Worm (Caenorhabditis elegans): ENCODE measurements around the gene cpsf-2.

Gene cpsf-2

ce11 chrV:7142661-7143060, 36.3 kb upstream of the cpsf-2 start (continued):
- TF ChIP-seq lin-54 (GFP tag; optimal IDR thresholded peaks at IDR 0.05): no peak
- no peak for TF ChIP-seq ztf-3 (GFP tag; optimal IDR thresholded peaks at IDR 0.05)
- TF ChIP-seq lin-26 (GFP tag; IDR thresholded peaks at IDR 0.05): peak; percentile 75
- TF ChIP-seq mes-4 (tag; optimal IDR thresholded peaks at IDR 0.05): no peak
- TF ChIP-seq F10E7.11 (tag; optimal IDR thresholded peaks at IDR 0.05): no peak
- TF ChIP-seq F33H1.4 (GFP tag; IDR thresholded peaks at IDR 0.05): peak; percentile 65
- peak; percentile 85 for TF ChIP-seq madf-6 (GFP tag; IDR thresholded peaks at IDR 0.05)
- TF ChIP-seq lsy-27 (tag; optimal IDR thresholded peaks at IDR 0.05; ENCODE audit: borderline replicate concordance, insufficient read depth): no peak
- no peak; the same call in 1 of the 2 replicates for TF ChIP-seq dox-1 (GFP tag; IDR thresholded peaks at IDR 0.05)
- no peak for TF ChIP-seq mxl-1 (tag; optimal IDR thresholded peaks at IDR 0.05)
- peak; percentile 5 for TF ChIP-seq unc-130 (GFP tag; optimal IDR thresholded peaks at IDR 0.05)
- TF ChIP-seq pbrm-1 (GFP tag; IDR thresholded peaks at IDR 0.05): peak; percentile 92
- no peak for TF ChIP-seq B0336.3 (GFP tag; IDR thresholded peaks at IDR 0.05)
- TF ChIP-seq Y53G8AR.9 (GFP tag; conservative IDR thresholded peaks at IDR 0.05): no peak; the same call in 1 of the 2 replicates
- no peak for TF ChIP-seq aptf-3 (GFP tag; IDR thresholded peaks at IDR 0.05)
- TF ChIP-seq D2030.7 (GFP tag; IDR thresholded peaks at IDR 0.05): peak; percentile 93
- 0 out of 2 replicates have a peak, but pooled peaks have one; percentile 29 for TF ChIP-seq ceh-100 (GFP tag; IDR thresholded peaks at IDR 0.05)
- peak; percentile 52 for TF ChIP-seq madf-8 (GFP tag; conservative IDR thresholded peaks at IDR 0.05)
- peak; percentile 9 for TF ChIP-seq hrde-1 (tag; optimal IDR thresholded peaks at IDR 0.05; ENCODE audit: borderline replicate concordance)
- TF ChIP-seq ztf-18 (tag; optimal IDR thresholded peaks at IDR 0.05): no peak
- TF ChIP-seq snpc-1.1 (tag; optimal IDR thresholded peaks at IDR 0.05; ENCODE audit: insufficient read depth): peak; percentile 95
- TF ChIP-seq rpc-1 (optimal IDR thresholded peaks at IDR 0.05): no peak
- peak; percentile 6 for TF ChIP-seq rpc-1 (tag; optimal IDR thresholded peaks at IDR 0.05)
- peak; percentile 95 for TF ChIP-seq him-1 (tag; optimal IDR thresholded peaks at IDR 0.05)
- TF ChIP-seq nhr-27 (tag; optimal IDR thresholded peaks at IDR 0.05): no peak
- no peak for TF ChIP-seq egl-18 (GFP tag; IDR thresholded peaks at IDR 0.05)

ce11 chrV:7145250-7145850, 33.6 kb upstream of the cpsf-2 start, which contains the start of gene ugt-37:
Gene ugt-37, minus strand, starts transcription at chrV:7145318.
- TF ChIP-seq dpff-1 (tag; optimal IDR thresholded peaks at IDR 0.05): no peak
- TF ChIP-seq lin-35 (GFP tag; optimal IDR thresholded peaks at IDR 0.05): no peak
- TF ChIP-seq ztf-3 (GFP tag; optimal IDR thresholded peaks at IDR 0.05): no peak
- TF ChIP-seq T07F8.4 (tag; optimal IDR thresholded peaks at IDR 0.05): no peak
- no peak for TF ChIP-seq ceh-91 (GFP tag; IDR thresholded peaks at IDR 0.05)
- TF ChIP-seq fkh-3 (tag; optimal IDR thresholded peaks at IDR 0.05): no peak
- no peak for TF ChIP-seq sdz-38 (tag; optimal IDR thresholded peaks at IDR 0.05)
- TF ChIP-seq B0336.3 (GFP tag; IDR thresholded peaks at IDR 0.05): no peak
- TF ChIP-seq nhr-80 (tag; optimal IDR thresholded peaks at IDR 0.05): no peak
- TF ChIP-seq aptf-2 (GFP tag; conservative IDR thresholded peaks at IDR 0.05): no peak
- no peak for TF ChIP-seq ceh-100 (GFP tag; IDR thresholded peaks at IDR 0.05)
- TF ChIP-seq ekl-4 (GFP tag; IDR thresholded peaks at IDR 0.05): no peak
- no peak for TF ChIP-seq F39B2.1 (GFP tag; IDR thresholded peaks at IDR 0.05)
- no peak for TF ChIP-seq him-1 (tag; optimal IDR thresholded peaks at IDR 0.05)
- no peak for TF ChIP-seq zfh-2 (GFP tag; conservative IDR thresholded peaks at IDR 0.05)
- no peak for TF ChIP-seq die-1 (tag; optimal IDR thresholded peaks at IDR 0.05)
- TF ChIP-seq ztf-22 (GFP tag; optimal IDR thresholded peaks at IDR 0.05): no peak
